Worm (Caenorhabditis elegans) whole organism, midembryonic: ENCODE data around the gene C07B5.8.

Experiments used
- flt-1 ChIP-seq: fragments of 200-800 bp; sonication (Bioruptor generic); IDR thresholded peaks from 2 replicates; pipeline ENCODE4 v1.3.6; 2022; ENCODE audit warnings: missing genetic modification characterization, missing compliant biosample characterization
- klf-2 ChIP-seq: fragments of 200-800 bp; sonication (Bioruptor generic); conservative IDR thresholded peaks from 2 replicates; pipeline ENCODE4 v1.3.6; 2022; ENCODE audit warnings: missing genetic modification reagents, missing genetic modification characterization, missing compliant biosample characterization
- ztf-23 ChIP-seq: fragments of 200-800 bp; sonication (Bioruptor generic); IDR thresholded peaks from 2 replicates; pipeline ENCODE4 v1.3.6; 2022; ENCODE audit warnings: missing genetic modification reagents, missing genetic modification characterization, missing compliant biosample characterization
- ztf-29 ChIP-seq: fragments of 200-800 bp; sonication (Bioruptor generic); IDR thresholded peaks from 2 replicates; pipeline ENCODE4 v1.3.6; 2022; ENCODE audit warnings: missing genetic modification reagents, missing genetic modification characterization, missing compliant biosample characterization

- TF ChIP-seq flt-1 (GFP tag; lab: Robert Waterston, UW) = no peak
- no peak for TF ChIP-seq ztf-23 (GFP tag; lab: Robert Waterston, UW)
- TF ChIP-seq ztf-29 (GFP tag; lab: Robert Waterston, UW) = no peak
- TF ChIP-seq klf-2 (GFP tag; lab: Robert Waterston, UW) = no peak
Measured at ce11 chrX:9555238-9555637, 18.7 kb upstream of the C07B5.8 start.
